Fruit fly (Drosophila melanogaster) whole organism, adult: ENCODE measurements around the gene aux.

ENCODE experiments used
- CG11617 ChIP-seq: fragments of 200-800 bp; sonication (Bioruptor generic); optimal IDR thresholded peaks from 2 replicates; lab custom pipeline; 2017; ENCODE audit warnings: mild to moderate bottlenecking, missing biosample characterization, missing genetic modification reagents, missing genetic modification characterization
- CG12768 ChIP-seq: fragments of 200-800 bp; sonication (Bioruptor generic); optimal IDR thresholded peaks from 2 replicates; lab custom pipeline; 2017; ENCODE audit warnings: missing biosample characterization, missing genetic modification characterization, mild to moderate bottlenecking, moderate library complexity, missing genetic modification reagents
- CG14711 ChIP-seq: fragments of 200-800 bp; sonication (Bioruptor generic); optimal IDR thresholded peaks from 2 replicates; lab custom pipeline; 2018; ENCODE audit warnings: missing biosample characterization, mild to moderate bottlenecking, missing genetic modification characterization, moderate library complexity
- CG1620 ChIP-seq: fragments of 200-800 bp; sonication (Bioruptor generic); optimal IDR thresholded peaks from 2 replicates; lab custom pipeline; 2016; ENCODE audit warnings: missing biosample characterization, missing genetic modification characterization
- CG33017 ChIP-seq: fragments of 200-800 bp; sonication (Bioruptor generic); optimal IDR thresholded peaks from 2 replicates; lab custom pipeline; 2018; ENCODE audit warnings: missing biosample characterization, mild to moderate bottlenecking, missing genetic modification characterization, moderate library complexity
- CG5204 ChIP-seq: fragments of 200-800 bp; sonication (Bioruptor generic); optimal IDR thresholded peaks from 2 replicates; lab custom pipeline; 2016; ENCODE audit warnings: missing biosample characterization, missing genetic modification characterization
- CG7045 ChIP-seq: fragments of 200-800 bp; sonication (Bioruptor generic); optimal IDR thresholded peaks from 2 replicates; lab custom pipeline; 2017; ENCODE audit warnings: missing biosample characterization, mild to moderate bottlenecking, missing genetic modification characterization
- CG7101 ChIP-seq: fragments of 200-800 bp; sonication (Bioruptor generic); optimal IDR thresholded peaks from 2 replicates; lab custom pipeline; 2018; ENCODE audit warnings: missing biosample characterization, mild to moderate bottlenecking, missing genetic modification characterization, moderate library complexity
- Clk ChIP-seq: fragments of 200-800 bp; sonication (Bioruptor generic); optimal IDR thresholded peaks from 2 replicates; lab custom pipeline; 2017; ENCODE audit warnings: missing biosample characterization, missing genetic modification characterization
- Crg-1 ChIP-seq: fragments of 200-800 bp; sonication (Bioruptor generic); optimal IDR thresholded peaks from 2 replicates; lab custom pipeline; 2016; ENCODE audit warnings: missing biosample characterization, missing genetic modification characterization
- Hr96 ChIP-seq: fragments of 200-800 bp; sonication (Bioruptor generic); optimal IDR thresholded peaks from 2 replicates; lab custom pipeline; 2016; ENCODE audit warnings: missing biosample characterization, missing genetic modification characterization
- Mnt ChIP-seq: fragments of 200-800 bp; sonication (Bioruptor generic); optimal IDR thresholded peaks from 2 replicates; lab custom pipeline; 2016; ENCODE audit warnings: missing biosample characterization, mild to moderate bottlenecking, missing genetic modification characterization
- bab1 ChIP-seq: fragments of 200-800 bp; sonication (Bioruptor generic); optimal IDR thresholded peaks from 3 replicates; lab custom pipeline; 2019; ENCODE audit warnings: missing biosample characterization, mild to moderate bottlenecking, missing genetic modification characterization, moderate library complexity
- cic ChIP-seq: fragments of 200-800 bp; sonication (Bioruptor generic); optimal IDR thresholded peaks from 2 replicates; lab custom pipeline; 2017; ENCODE audit warnings: missing biosample characterization, mild to moderate bottlenecking, missing genetic modification characterization, moderate library complexity
- cnc ChIP-seq, 2 experiments: fragments of >200 bp; optimal IDR thresholded peaks; 2 replicates each; lab custom pipeline; 2017
- kay ChIP-seq: fragments of 200-800 bp; sonication (Bioruptor generic); peaks from one replicate; lab custom pipeline; 2016; ENCODE audit warnings: missing biosample characterization, missing genetic modification characterization, borderline replicate concordance
- ovo ChIP-seq: fragments of 200-800 bp; sonication (Bioruptor generic); optimal IDR thresholded peaks from 2 replicates; lab custom pipeline; 2016; ENCODE audit warnings: missing biosample characterization, missing genetic modification characterization
- pad ChIP-seq: fragments of 200-800 bp; sonication (Bioruptor generic); optimal IDR thresholded peaks from 3 replicates; lab custom pipeline; 2017; ENCODE audit warnings: missing biosample characterization, missing genetic modification characterization, mild to moderate bottlenecking, moderate library complexity, missing genetic modification reagents
- tj ChIP-seq: fragments of 200-800 bp; sonication (Bioruptor generic); optimal IDR thresholded peaks from 3 replicates; lab custom pipeline; 2017; ENCODE audit warnings: missing biosample characterization, mild to moderate bottlenecking, missing genetic modification characterization, moderate library complexity
- toe ChIP-seq: fragments of 200-800 bp; sonication (Bioruptor generic); optimal IDR thresholded peaks from 2 replicates; lab custom pipeline; 2016; ENCODE audit warnings: missing biosample characterization, missing genetic modification characterization

aux gene

dm6 chr3R:4215264-4215993 lies 3.8 kb downstream of the aux start, which contains the start of gene CG14636:
Gene CG14636, minus strand, starts transcription at chr3R:4215314.
- TF ChIP-seq CG7045 (GFP tag; lab: Kevin White, UChicago) = no peak
- no peak for TF ChIP-seq tj (GFP tag; lab: Kevin White, UChicago)
- TF ChIP-seq ovo (GFP tag; lab: Kevin White, UChicago) = no peak
- TF ChIP-seq toe = no peak
- TF ChIP-seq Clk (GFP tag; lab: Kevin White, UChicago) = no peak
- TF ChIP-seq kay (GFP tag; lab: Kevin White, UChicago) = no peak
- TF ChIP-seq Hr96 = no peak
- no peak for TF ChIP-seq CG33017

dm6 chr3R:4220030-4220429 lies 8.4 kb downstream of the aux start, which contains the start of gene CG31516:
Gene CG31516, minus strand, starts transcription at chr3R:4220130.
- TF ChIP-seq Mnt (GFP tag; lab: Kevin White, UChicago) = no peak
- no peak for TF ChIP-seq CG11617 (GFP tag; lab: Kevin White, UChicago)
- no peak for TF ChIP-seq bab1 (GFP tag; lab: Kevin White, UChicago)
- TF ChIP-seq ovo (GFP tag; lab: Kevin White, UChicago) = no peak
- no peak for TF ChIP-seq kay (GFP tag; lab: Kevin White, UChicago)
- TF ChIP-seq cnc (optimal IDR thresholded peaks at IDR 0.05; lab: Kevin White, UChicago) = no peak
- no peak for TF ChIP-seq CG14711 (tag; lab: Kevin White, UChicago)
- TF ChIP-seq CG12768 (GFP tag; lab: Kevin White, UChicago) = no peak
- TF ChIP-seq tj (GFP tag; lab: Kevin White, UChicago) = no peak
- TF ChIP-seq CG7045 (GFP tag; lab: Kevin White, UChicago) = no peak

dm6 chr3R:4220780-4221179 lies 9.2 kb downstream of the aux start:
- peak; percentile 27 for TF ChIP-seq Hr96
- no peak for TF ChIP-seq Mnt (GFP tag; lab: Kevin White, UChicago)
- peak; percentile 38 for TF ChIP-seq CG1620 (GFP tag; lab: Kevin White, UChicago)
- no peak for TF ChIP-seq pad (GFP tag; lab: Kevin White, UChicago)
- TF ChIP-seq CG7101 = peak; percentile 30
- no peak for TF ChIP-seq ovo (GFP tag; lab: Kevin White, UChicago)
- no peak for TF ChIP-seq Clk (GFP tag; lab: Kevin White, UChicago)
- TF ChIP-seq Crg-1 = no peak
- peak; percentile 16 for TF ChIP-seq CG11617 (GFP tag; lab: Kevin White, UChicago)
- TF ChIP-seq cnc (optimal IDR thresholded peaks at IDR 0.05; lab: Kevin White, UChicago) = no peak
- peak; percentile 23 for TF ChIP-seq cic (GFP tag; lab: Kevin White, UChicago)
- TF ChIP-seq bab1 (GFP tag; lab: Kevin White, UChicago) = peak; percentile 79

- TF ChIP-seq CG12768 (GFP tag; lab: Kevin White, UChicago) (no peak), ovo (GFP tag; lab: Kevin White, UChicago) (no peak), cnc (optimal IDR thresholded peaks at IDR 0.05; lab: Kevin White, UChicago) (no peak), pad (GFP tag; lab: Kevin White, UChicago) (no peak)
Observed at dm6 chr3R:4228426-4228825, 16.8 kb downstream of the aux start.

dm6 chr3R:4229137-4229764 lies 17.7 kb downstream of the aux start, which contains the start of gene DhpD:
Gene DhpD, minus strand, starts transcription at chr3R:4229238.
- peak; percentile 77 for TF ChIP-seq Hr96
- peak; percentile 80 for TF ChIP-seq CG1620 (GFP tag; lab: Kevin White, UChicago)
- peak; percentile 71 for TF ChIP-seq pad (GFP tag; lab: Kevin White, UChicago)
- peak; percentile 36 for TF ChIP-seq Crg-1
- peak; percentile 91 for TF ChIP-seq bab1 (GFP tag; lab: Kevin White, UChicago)
- peak; percentile 75 for TF ChIP-seq CG7045 (GFP tag; lab: Kevin White, UChicago)
- TF ChIP-seq CG5204 (GFP tag; lab: Kevin White, UChicago) = peak; percentile 82
- TF ChIP-seq CG12768 (GFP tag; lab: Kevin White, UChicago) = peak; percentile 80
- TF ChIP-seq Mnt (GFP tag; lab: Kevin White, UChicago) = peak; percentile 71
- peak; percentile 79 for TF ChIP-seq CG33017
- no peak for TF ChIP-seq cic (GFP tag; lab: Kevin White, UChicago)
- no peak for TF ChIP-seq cnc (optimal IDR thresholded peaks at IDR 0.05; lab: Kevin White, UChicago)
- TF ChIP-seq CG14711 (tag; lab: Kevin White, UChicago) = peak; percentile 77
- TF ChIP-seq toe = peak; percentile 83
- TF ChIP-seq tj (GFP tag; lab: Kevin White, UChicago) = peak; percentile 51
- TF ChIP-seq ovo (GFP tag; lab: Kevin White, UChicago) = peak; percentile 55
- TF ChIP-seq kay (GFP tag; lab: Kevin White, UChicago) = no peak
- TF ChIP-seq Clk (GFP tag; lab: Kevin White, UChicago) = peak; percentile 38
- peak; percentile 82 for TF ChIP-seq CG11617 (GFP tag; lab: Kevin White, UChicago)
- TF ChIP-seq CG7101 = peak; percentile 88
